Fruit fly (Drosophila melanogaster): ENCODE data around the gene CG9393.

DNA sequence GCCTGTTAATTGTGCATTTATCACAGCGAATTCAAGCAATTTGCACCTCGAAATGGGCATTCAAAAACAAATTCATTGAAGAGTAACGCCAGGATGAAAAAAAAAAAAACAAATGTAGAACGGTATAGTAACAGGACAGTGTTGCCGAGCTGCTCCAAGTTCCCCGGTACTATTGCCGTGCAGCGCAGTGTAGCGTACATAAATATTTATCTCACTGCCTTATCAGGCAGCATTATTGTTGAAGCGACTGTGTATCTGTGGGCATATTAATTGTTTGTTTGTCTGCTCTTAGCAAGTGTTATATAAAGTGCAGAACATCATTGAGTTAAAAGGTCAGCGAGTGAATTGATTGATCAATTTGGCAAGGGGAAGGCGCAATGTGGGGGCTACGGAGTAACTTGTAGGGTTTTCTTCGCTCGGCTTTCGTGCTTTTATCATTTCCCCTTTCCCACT lies 47.0 kb downstream of the CG9393 start:
- TF ChIP-seq rn (GFP tag; IDR thresholded peaks at IDR 0.05): no peak
- no peak for TF ChIP-seq CG34367 (tag; optimal IDR thresholded peaks at IDR 0.05)
- TF ChIP-seq fd96Ca (GFP tag; IDR thresholded peaks at IDR 0.05): no peak
- TF ChIP-seq CG14655 (GFP tag; optimal IDR thresholded peaks at IDR 0.05): no peak
- no peak for TF ChIP-seq CG13204 (GFP tag; optimal IDR thresholded peaks at IDR 0.05)
- TF ChIP-seq CG12605 (GFP tag; IDR thresholded peaks at IDR 0.05): no peak
- no peak for TF ChIP-seq CG32121 (GFP tag; IDR thresholded peaks at IDR 0.05)
- no peak for TF ChIP-seq CG15710 (tag; optimal IDR thresholded peaks at IDR 0.05)

All from whole organism, pupa.